Worm (Caenorhabditis elegans): ENCODE measurements around the gene C05G5.2.

C05G5.2 gene

DNA sequence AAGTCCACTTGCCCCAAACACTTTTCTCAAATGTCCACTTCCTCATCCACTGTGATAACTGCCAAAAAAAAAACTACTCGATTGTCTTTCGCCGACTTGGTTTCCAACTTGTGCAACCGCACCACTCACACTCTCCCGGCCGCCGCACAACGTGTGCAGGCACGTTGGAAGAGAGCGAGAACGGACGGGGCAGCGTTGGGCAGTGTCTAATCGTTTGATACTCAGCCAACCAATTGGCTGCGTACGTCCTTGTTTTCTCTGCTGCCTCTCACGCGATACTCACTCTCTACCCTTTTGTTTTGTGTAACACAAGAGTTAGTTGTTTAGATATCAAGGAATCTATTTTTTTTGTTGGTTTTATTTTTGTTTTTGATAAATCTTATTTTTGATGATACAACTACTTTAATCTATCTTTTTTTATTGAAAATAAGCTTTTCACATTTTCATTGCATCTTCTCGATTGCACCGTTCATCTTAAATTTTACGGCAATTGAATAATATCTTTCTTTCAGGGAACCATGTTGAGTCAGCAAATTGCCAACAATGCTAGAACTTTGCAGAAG lies 6.5 kb downstream of the C05G5.2 start, which contains the start of gene sucl-1 (continued):
- TF ChIP-seq nhr-71 (tag; optimal IDR thresholded peaks at IDR 0.05) = peak; percentile 90
- no peak for TF ChIP-seq grh-1 (GFP tag; IDR thresholded peaks at IDR 0.05)
- peak; percentile 73 for TF ChIP-seq lir-3 (tag; optimal IDR thresholded peaks at IDR 0.05; ENCODE audit: poor library complexity)
- no peak for TF ChIP-seq hlh-4 (tag; optimal IDR thresholded peaks at IDR 0.05)
- TF ChIP-seq ztf-11 (tag; optimal IDR thresholded peaks at IDR 0.05) = no peak
- TF ChIP-seq sptf-1 (tag; optimal IDR thresholded peaks at IDR 0.05) = no peak
- TF ChIP-seq hlh-17 (GFP tag; optimal IDR thresholded peaks at IDR 0.05; ENCODE audit: borderline replicate concordance) = no peak
- TF ChIP-seq ceh-88 (GFP tag; IDR thresholded peaks at IDR 0.05) = peak; percentile 47; the same call in 1 of the 2 replicates
- TF ChIP-seq lsy-2 (tag; optimal IDR thresholded peaks at IDR 0.05) = peak; percentile 55 to 81
- TF ChIP-seq unc-30 (tag; optimal IDR thresholded peaks at IDR 0.05) = no peak
- peak; percentile 98 for TF ChIP-seq lin-14 (GFP tag; optimal IDR thresholded peaks at IDR 0.05)
- TF ChIP-seq mdl-1 (tag; optimal IDR thresholded peaks at IDR 0.05) = peak in 1 of 2 experiments; percentile 87
- TF ChIP-seq unc-130 (tag; optimal IDR thresholded peaks at IDR 0.05) = peak; percentile 39
- TF ChIP-seq sox-4 (tag; optimal IDR thresholded peaks at IDR 0.05) = no peak
- TF ChIP-seq Y116A8C.19 (tag; optimal IDR thresholded peaks at IDR 0.05; ENCODE audit: borderline replicate concordance) = no peak
- TF ChIP-seq nhr-12 (tag; optimal IDR thresholded peaks at IDR 0.05) = no peak
- peak; percentile 51 for TF ChIP-seq nhr-90 (tag; optimal IDR thresholded peaks at IDR 0.05; ENCODE audit: poor library complexity)
- peak; percentile 89 for TF ChIP-seq nhr-77 (tag; optimal IDR thresholded peaks at IDR 0.05)
- peak in 1 of 2 experiments; percentile 55 for TF ChIP-seq egl-27 (tag; optimal IDR thresholded peaks at IDR 0.05)
- TF ChIP-seq snpc-4 (tag; optimal IDR thresholded peaks at IDR 0.05) = peak; percentile 69
- TF ChIP-seq ceh-63 (GFP tag; optimal IDR thresholded peaks at IDR 0.05) = no peak
- TF ChIP-seq aha-1 (tag; optimal IDR thresholded peaks at IDR 0.05) = no peak
- no peak for TF ChIP-seq pqm-1 (tag; optimal IDR thresholded peaks at IDR 0.05)
- TF ChIP-seq swsn-7 (tag; optimal IDR thresholded peaks at IDR 0.05) = peak; percentile 78
- 0 out of 2 replicates have a peak, but pooled peaks have one; percentile 13 for TF ChIP-seq mab-9 (GFP tag; IDR thresholded peaks at IDR 0.05)
- TF ChIP-seq nhr-28 (tag; optimal IDR thresholded peaks at IDR 0.05) = no peak
- peak; percentile 77 for TF ChIP-seq nhr-47 (tag; optimal IDR thresholded peaks at IDR 0.05)
- TF ChIP-seq snu-23 (GFP tag; optimal IDR thresholded peaks at IDR 0.05) = peak; percentile 90
- peak; percentile 46 for TF ChIP-seq fkh-10 (GFP tag; optimal IDR thresholded peaks at IDR 0.05)
- no peak for TF ChIP-seq C04F5.9 (tag; optimal IDR thresholded peaks at IDR 0.05)
- no peak for TF ChIP-seq ceh-90 (tag; optimal IDR thresholded peaks at IDR 0.05)
- peak; percentile 75 for TF ChIP-seq tbx-2 (tag; optimal IDR thresholded peaks at IDR 0.05)

DNA sequence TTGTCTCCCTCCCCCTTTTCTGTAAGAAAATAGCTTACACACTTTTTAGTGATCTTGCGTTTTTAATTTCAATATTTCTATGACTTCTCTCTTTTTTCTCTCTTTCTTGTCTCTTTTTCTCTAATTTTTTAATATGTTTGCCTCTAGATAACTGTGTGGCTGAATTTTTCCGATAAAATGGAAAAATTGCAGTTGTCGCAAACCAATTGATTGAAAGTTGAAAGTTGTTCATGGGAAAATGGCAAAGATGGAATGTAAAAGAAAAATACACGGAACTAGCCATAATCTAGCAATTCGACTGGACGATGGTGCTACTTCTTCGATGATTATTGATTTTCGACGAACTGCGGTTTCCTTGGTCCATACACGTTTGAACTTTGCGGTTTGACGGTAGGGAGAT lies 8.7 kb downstream of the C05G5.2 start:
- TF ChIP-seq efl-3 (GFP tag; optimal IDR thresholded peaks at IDR 0.05) (no peak), elt-2 (tag; optimal IDR thresholded peaks at IDR 0.05) (peak; percentile 8)

DNA sequence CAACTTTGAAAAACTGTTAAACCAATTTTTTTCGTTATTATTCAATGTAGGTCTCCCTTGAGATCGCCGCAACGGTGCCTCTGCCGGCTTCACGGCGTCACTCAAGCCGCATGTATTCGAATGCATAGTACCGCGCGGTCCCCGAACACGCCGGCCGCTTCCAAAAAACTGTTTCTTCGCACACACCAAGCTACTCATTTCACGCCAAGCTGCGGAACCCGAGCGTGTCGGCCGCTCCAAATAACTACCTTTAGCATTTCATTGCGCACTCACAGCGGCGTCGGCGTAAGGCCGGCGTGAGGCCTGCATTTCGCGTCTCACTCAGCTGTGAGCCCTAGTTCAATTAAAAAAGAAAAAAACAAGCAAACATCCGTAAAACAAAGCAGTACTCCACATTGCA lies 9.5 kb downstream of the C05G5.2 start:
- TF ChIP-seq efl-1 (optimal IDR thresholded peaks at IDR 0.05) (no peak), efl-1 (GFP tag; optimal IDR thresholded peaks at IDR 0.05 in 1 of 2) (peak in 1 of 2 experiments; percentile 31), lin-15B (tag; optimal IDR thresholded peaks at IDR 0.05) (no peak), vab-15 (tag; optimal IDR thresholded peaks at IDR 0.05) (no peak), lsy-2 (tag; optimal IDR thresholded peaks at IDR 0.05) (no peak), efl-3 (GFP tag; optimal IDR thresholded peaks at IDR 0.05) (no peak), nhr-11 (tag; optimal IDR thresholded peaks at IDR 0.05) (no peak)
